Worm (Caenorhabditis elegans) whole organism, L3 larva: Measurements from ENCODE around the gene nlp-1.

Experiments used
- R02D3.7 ChIP-seq: fragments of 150-350 bp; optimal IDR thresholded peaks from 2 replicates; lab custom pipeline; 2014; ENCODE audit warnings: missing biosample characterization, missing genetic modification characterization
- ZK546.5 ChIP-seq: sonication (generic microtip); optimal IDR thresholded peaks from 2 replicates; lab custom pipeline; 2017; ENCODE audit warnings: missing biosample characterization, missing genetic modification characterization
- ama-1 ChIP-seq: fragments of 150-350 bp; optimal IDR thresholded peaks from 2 replicates; lab custom pipeline; 2018
- ceh-16 ChIP-seq: sonication (generic microtip); optimal IDR thresholded peaks from 2 replicates; lab custom pipeline; 2017; ENCODE audit warnings: missing biosample characterization, missing genetic modification characterization
- ceh-28 ChIP-seq: fragments of 150-350 bp; optimal IDR thresholded peaks from 2 replicates; lab custom pipeline; 2014; ENCODE audit warnings: missing biosample characterization, missing genetic modification reagents, missing genetic modification characterization
- ceh-82 ChIP-seq: fragments of 150-350 bp; optimal IDR thresholded peaks from 2 replicates; lab custom pipeline; 2014; ENCODE audit warnings: missing biosample characterization, missing genetic modification characterization
- ceh-9 ChIP-seq: sonication (generic microtip); optimal IDR thresholded peaks from 2 replicates; lab custom pipeline; 2018; ENCODE audit warnings: missing biosample characterization, missing genetic modification characterization
- egl-27 ChIP-seq: sonication (generic microtip); optimal IDR thresholded peaks from 4 replicates; lab custom pipeline; 2017; ENCODE audit warnings: missing biosample characterization, missing genetic modification reagents, missing genetic modification characterization
- egl-5 ChIP-seq: fragments of 150-350 bp; optimal IDR thresholded peaks from 2 replicates; lab custom pipeline; 2017; ENCODE audit warnings: missing biosample characterization, missing genetic modification reagents, missing genetic modification characterization, inconsistent platforms
- elt-1 ChIP-seq: fragments of 150-350 bp; optimal IDR thresholded peaks from 2 replicates; lab custom pipeline; 2014; ENCODE audit warnings: missing biosample characterization, missing genetic modification characterization
- elt-2 ChIP-seq: sonication (generic microtip); optimal IDR thresholded peaks from 2 replicates; lab custom pipeline; 2016; ENCODE audit warnings: missing genetic modification reagents, mild to moderate bottlenecking, missing genetic modification characterization, missing compliant biosample characterization
- eor-1 ChIP-seq, 2 experiments: fragments of 150-350 bp; optimal IDR thresholded peaks; 2 replicates each; lab custom pipeline; 2014 to 2018; ENCODE audit warnings: missing biosample characterization in 2 of 2, missing genetic modification characterization in 2 of 2
- fkh-10 ChIP-seq: sonication (generic microtip); optimal IDR thresholded peaks from 2 replicates; lab custom pipeline; 2017; ENCODE audit warnings: missing biosample characterization, missing genetic modification reagents, missing genetic modification characterization
- fkh-2 ChIP-seq: fragments of 150-350 bp; optimal IDR thresholded peaks from 2 replicates; lab custom pipeline; 2014; ENCODE audit warnings: missing biosample characterization, missing genetic modification reagents, missing genetic modification characterization
- fos-1 ChIP-seq: fragments of 150-350 bp; optimal IDR thresholded peaks from 2 replicates; lab custom pipeline; 2014; ENCODE audit warnings: missing biosample characterization, missing genetic modification characterization
- hmg-11 ChIP-seq: sonication (generic microtip); optimal IDR thresholded peaks from 2 replicates; lab custom pipeline; 2016; ENCODE audit warnings: missing genetic modification characterization, missing compliant biosample characterization
- jun-1 ChIP-seq: fragments of 150-350 bp; optimal IDR thresholded peaks from 2 replicates; lab custom pipeline; 2014; ENCODE audit warnings: missing biosample characterization, missing genetic modification reagents, missing genetic modification characterization
- lin-15B ChIP-seq: fragments of 150-350 bp; optimal IDR thresholded peaks from 2 replicates; lab custom pipeline; 2014; ENCODE audit warnings: missing biosample characterization, missing genetic modification characterization
- lin-39 ChIP-seq: fragments of 150-350 bp; optimal IDR thresholded peaks from 2 replicates; lab custom pipeline; 2018; ENCODE audit warnings: missing biosample characterization, missing genetic modification reagents, missing genetic modification characterization
- lsy-12 ChIP-seq: sonication (generic microtip); optimal IDR thresholded peaks from 2 replicates; lab custom pipeline; 2016; ENCODE audit warnings: mild to moderate bottlenecking, missing genetic modification characterization, missing compliant biosample characterization
- mdl-1 ChIP-seq: fragments of 150-350 bp; optimal IDR thresholded peaks from 2 replicates; lab custom pipeline; 2014; ENCODE audit warnings: missing biosample characterization, missing genetic modification characterization
- nhr-12 ChIP-seq: fragments of 150-350 bp; optimal IDR thresholded peaks from 2 replicates; lab custom pipeline; 2014; ENCODE audit warnings: missing biosample characterization, missing genetic modification characterization
- nhr-23 ChIP-seq: fragments of 150-350 bp; optimal IDR thresholded peaks from 2 replicates; lab custom pipeline; 2014; ENCODE audit warnings: missing biosample characterization, missing genetic modification reagents, missing genetic modification characterization
- nhr-237 ChIP-seq: fragments of 150-350 bp; optimal IDR thresholded peaks from 2 replicates; lab custom pipeline; 2014; ENCODE audit warnings: missing biosample characterization, missing genetic modification characterization
- nhr-25 ChIP-seq: sonication (generic microtip); optimal IDR thresholded peaks from 2 replicates; lab custom pipeline; 2017; ENCODE audit warnings: missing biosample characterization, missing genetic modification characterization
- nhr-28 ChIP-seq: fragments of 150-350 bp; optimal IDR thresholded peaks from 2 replicates; lab custom pipeline; 2014; ENCODE audit warnings: missing biosample characterization, missing genetic modification characterization
- nhr-43 ChIP-seq: sonication (generic microtip); optimal IDR thresholded peaks from 2 replicates; lab custom pipeline; 2016; ENCODE audit warnings: mild to moderate bottlenecking, missing genetic modification characterization, missing compliant biosample characterization; ENCODE audit not compliant: poor library complexity, severe bottlenecking
- nhr-76 ChIP-seq: fragments of 150-350 bp; sonication (generic microtip); optimal IDR thresholded peaks from 5 replicates; lab custom pipeline; 2014; ENCODE audit warnings: missing biosample characterization, missing genetic modification characterization
- nhr-77 ChIP-seq: fragments of 150-350 bp; optimal IDR thresholded peaks from 2 replicates; lab custom pipeline; 2014; ENCODE audit warnings: missing biosample characterization, missing genetic modification characterization
- pha-4 ChIP-seq: fragments of 150-350 bp; optimal IDR thresholded peaks from 2 replicates; lab custom pipeline; 2014; ENCODE audit warnings: missing biosample characterization, missing genetic modification reagents, missing genetic modification characterization
- pqm-1 ChIP-seq: fragments of 150-350 bp; optimal IDR thresholded peaks from 2 replicates; lab custom pipeline; 2017; ENCODE audit warnings: missing biosample characterization, missing genetic modification characterization, inconsistent platforms
- skn-1 ChIP-seq: fragments of 150-350 bp; optimal IDR thresholded peaks from 2 replicates; lab custom pipeline; 2014; ENCODE audit warnings: missing biosample characterization, missing genetic modification characterization
- tbx-2 ChIP-seq: sonication (generic microtip); optimal IDR thresholded peaks from 2 replicates; lab custom pipeline; 2016; ENCODE audit warnings: mild to moderate bottlenecking, missing genetic modification characterization, missing compliant biosample characterization
- unc-39 ChIP-seq: sonication (generic microtip); optimal IDR thresholded peaks from 4 replicates; lab custom pipeline; 2017; ENCODE audit warnings: missing biosample characterization, missing genetic modification characterization
- unc-62 ChIP-seq: fragments of 150-350 bp; sonication (generic microtip); optimal IDR thresholded peaks from 4 replicates; lab custom pipeline; 2014; ENCODE audit warnings: missing biosample characterization, missing genetic modification reagents, missing genetic modification characterization
- zag-1 ChIP-seq: fragments of 150-350 bp; optimal IDR thresholded peaks from 2 replicates; lab custom pipeline; 2014; ENCODE audit warnings: missing biosample characterization, missing genetic modification characterization
- ztf-11 ChIP-seq: fragments of 150-350 bp; optimal IDR thresholded peaks from 2 replicates; lab custom pipeline; 2014; ENCODE audit warnings: missing biosample characterization, missing genetic modification characterization
- ztf-4 ChIP-seq: fragments of 150-350 bp; optimal IDR thresholded peaks from 2 replicates; lab custom pipeline; 2014; ENCODE audit warnings: missing biosample characterization, missing genetic modification characterization

nlp-1 gene

DNA sequence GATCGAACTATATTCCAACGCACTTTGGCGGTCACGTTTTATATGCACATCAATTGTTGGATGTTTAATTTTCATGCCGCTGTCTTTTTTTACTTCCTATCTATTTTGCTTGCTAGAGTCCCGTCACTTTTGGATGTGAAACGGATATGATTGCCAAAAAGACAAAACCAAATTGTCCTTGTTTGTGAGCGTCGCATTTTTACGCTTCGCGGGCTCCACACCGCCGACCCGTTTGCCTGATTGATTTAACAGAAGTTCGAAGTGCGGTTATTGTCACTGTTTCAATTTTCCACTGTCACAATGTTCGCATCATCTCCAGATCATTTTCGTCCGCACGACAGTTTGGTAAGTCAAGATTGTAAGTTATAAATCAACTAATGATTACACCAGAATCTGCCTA is 12.6 kb upstream of the nlp-1 start, which contains the start of gene C01C4.2:
TSS of gene C01C4.2 (plus strand) at position 301 of the 400 bp plus-strand sequence.
- TF ChIP-seq hmg-11 (tag; lab: Kevin White, UChicago) (no peak), lsy-12 (tag; lab: Kevin White, UChicago) (no peak), pha-4 (tag; lab: Kevin White, UChicago) (no peak), ceh-82 (no peak), ZK546.5 (tag; lab: Kevin White, UChicago) (no peak), ceh-28 (tag; lab: Kevin White, UChicago) (no peak), fkh-2 (tag; lab: Kevin White, UChicago) (no peak), nhr-237 (tag; lab: Kevin White, UChicago) (no peak), ama-1 (lab: Kevin White, UChicago) (no peak), egl-5 (no peak), nhr-12 (no peak), unc-39 (tag; lab: Kevin White, UChicago) (no peak)

DNA sequence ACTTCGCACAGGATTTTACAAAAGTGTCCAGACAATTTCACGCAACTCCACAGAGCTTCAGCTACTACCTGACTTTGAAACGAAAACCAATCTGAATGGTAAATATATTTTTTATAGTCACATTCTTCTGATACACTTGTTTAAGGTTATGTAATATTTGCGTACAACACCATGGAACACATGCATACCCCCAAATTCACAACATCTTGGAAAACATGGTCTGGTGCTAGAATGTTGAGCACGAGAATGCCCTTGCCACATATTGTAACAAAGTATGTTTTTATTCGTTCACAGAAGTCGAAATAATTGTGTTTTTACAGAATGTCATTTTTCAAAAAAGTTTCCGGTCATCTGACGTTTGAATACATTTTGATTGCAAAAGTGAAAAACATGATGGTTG is 11.5 kb upstream of the nlp-1 start:
- TF ChIP-seq egl-5 (no peak), ama-1 (lab: Kevin White, UChicago) (no peak), ZK546.5 (tag; lab: Kevin White, UChicago) (no peak), ztf-11 (tag; lab: Kevin White, UChicago) (no peak), egl-27 (tag; lab: Kevin White, UChicago) (no peak), elt-1 (tag; lab: Kevin White, UChicago) (no peak), nhr-28 (no peak)

DNA sequence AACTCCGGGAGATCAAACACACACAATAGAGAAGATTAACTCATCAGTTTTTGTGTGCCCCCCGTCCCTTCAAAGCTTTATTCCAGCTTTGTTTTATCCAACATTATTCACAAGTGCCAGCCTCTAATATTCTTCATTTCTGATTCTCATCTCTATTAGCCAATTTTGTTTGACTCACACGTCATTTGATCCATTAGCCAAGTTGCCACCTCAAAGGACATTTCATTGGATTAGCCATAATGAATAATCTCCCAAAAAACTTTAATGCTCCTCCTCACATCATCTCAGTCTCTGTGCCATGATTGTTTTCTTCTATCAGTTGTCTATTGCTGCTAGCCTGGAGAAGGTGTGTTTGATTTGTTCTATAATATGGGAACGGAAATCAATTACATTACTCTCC is 1.9 kb upstream of the nlp-1 start:
- TF ChIP-seq pqm-1, result no peak
- no peak for TF ChIP-seq elt-1 (tag; lab: Kevin White, UChicago)
- no peak for TF ChIP-seq ceh-9
- no peak for TF ChIP-seq fos-1 (tag; lab: Kevin White, UChicago)
- TF ChIP-seq ztf-11 (tag; lab: Kevin White, UChicago), result no peak
- no peak for TF ChIP-seq tbx-2 (tag; lab: Kevin White, UChicago)
- no peak for TF ChIP-seq pha-4 (tag; lab: Kevin White, UChicago)
- TF ChIP-seq elt-2 (tag; lab: Kevin White, UChicago), result no peak
- TF ChIP-seq R02D3.7 (tag; lab: Kevin White, UChicago), result no peak
- TF ChIP-seq unc-62 (GFP tag; lab: Kevin White, UChicago), result no peak
- no peak for TF ChIP-seq nhr-23 (tag; lab: Kevin White, UChicago)

DNA sequence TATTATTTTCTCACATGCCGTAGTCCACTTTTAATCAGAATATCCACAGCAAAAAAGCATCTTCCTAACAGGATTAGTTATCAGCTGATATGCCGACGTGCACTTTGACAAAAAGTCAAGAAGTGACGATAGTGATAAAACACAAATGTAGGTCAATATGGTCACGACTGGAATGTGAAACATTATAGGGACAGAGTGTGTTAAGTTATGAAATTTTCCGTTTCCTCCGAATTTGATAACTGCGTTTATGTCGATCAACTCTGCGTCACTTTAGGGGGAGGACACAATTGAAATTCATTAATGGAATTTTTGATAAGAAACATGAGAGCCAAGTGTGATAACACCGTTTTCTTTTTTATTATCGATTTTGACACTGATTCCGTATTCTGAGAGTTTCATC is 1.6 kb downstream of the nlp-1 start, which contains the start of gene aex-4:
TSS of gene aex-4 (plus strand) at position 312 of the 400 bp plus-strand sequence.
- TF ChIP-seq hmg-11 (tag; lab: Kevin White, UChicago) (no peak), mdl-1 (tag; lab: Kevin White, UChicago) (no peak), eor-1 (tag; optimal IDR thresholded peaks at IDR 0.05; lab: Kevin White, UChicago) (no peak), nhr-23 (tag; lab: Kevin White, UChicago) (no peak), nhr-43 (tag; lab: Kevin White, UChicago) (no peak), ceh-16 (tag; lab: Kevin White, UChicago) (no peak), nhr-77 (no peak), nhr-25 (no peak), lin-39 (no peak), ceh-28 (tag; lab: Kevin White, UChicago) (no peak), lin-15B (tag; lab: Kevin White, UChicago) (no peak), elt-2 (tag; lab: Kevin White, UChicago) (peak; percentile 97), jun-1 (tag; lab: Kevin White, UChicago) (peak; percentile 45), zag-1 (tag; lab: Kevin White, UChicago) (no peak), nhr-28 (no peak), skn-1 (no peak), nhr-12 (no peak), nhr-237 (tag; lab: Kevin White, UChicago) (no peak), ceh-82 (no peak), pqm-1 (peak; percentile 96), ztf-4 (tag; lab: Kevin White, UChicago) (no peak), ama-1 (lab: Kevin White, UChicago) (no peak), nhr-76 (tag; lab: Kevin White, UChicago) (no peak), fkh-10 (GFP tag; lab: Kevin White, UChicago) (no peak)
- TF ChIP-seq, all 47 proteins: peak for 3
